Worm (Caenorhabditis elegans) whole organism, late embryonic: ENCODE data around the gene srbc-84.

Experiments
- ama-1 ChIP-seq: fragments of 150-350 bp; optimal IDR thresholded peaks from 2 replicates; lab custom pipeline; 2014
- ceh-9 ChIP-seq: sonication (generic microtip); optimal IDR thresholded peaks from 2 replicates; lab custom pipeline; 2016; ENCODE audit warnings: mild to moderate bottlenecking, missing genetic modification characterization, inconsistent platforms, missing compliant biosample characterization
- elt-2 ChIP-seq: sonication (generic microtip); optimal IDR thresholded peaks from 2 replicates; lab custom pipeline; 2016; ENCODE audit warnings: missing genetic modification reagents, missing genetic modification characterization, missing compliant biosample characterization
- elt-4 ChIP-seq: sonication (generic microtip); optimal IDR thresholded peaks from 2 replicates; lab custom pipeline; 2016; ENCODE audit warnings: missing genetic modification characterization, missing compliant biosample characterization
- nfya-1 ChIP-seq: sonication (generic microtip); optimal IDR thresholded peaks from 2 replicates; lab custom pipeline; 2017; ENCODE audit warnings: missing genetic modification characterization, mild to moderate bottlenecking, missing compliant biosample characterization, antibody characterized with exemption, moderate library complexity
- pat-9 ChIP-seq: fragments of 200-800 bp; sonication (Bioruptor generic); optimal IDR thresholded peaks from 2 replicates; lab custom pipeline; 2018; ENCODE audit warnings: mild to moderate bottlenecking, missing genetic modification characterization, moderate library complexity, missing compliant biosample characterization
- pha-4 ChIP-seq: fragments of 150-350 bp; optimal IDR thresholded peaks from 2 replicates; lab custom pipeline; 2018; ENCODE audit warnings: missing biosample characterization, missing genetic modification reagents, missing genetic modification characterization
- pqm-1 ChIP-seq: sonication (generic microtip); optimal IDR thresholded peaks from 2 replicates; lab custom pipeline; 2016; ENCODE audit warnings: missing genetic modification characterization, missing compliant biosample characterization
- sox-4 ChIP-seq: sonication (generic microtip); optimal IDR thresholded peaks from 2 replicates; lab custom pipeline; 2017; ENCODE audit warnings: mild to moderate bottlenecking, missing genetic modification characterization, inconsistent platforms, missing compliant biosample characterization
- unc-42 ChIP-seq: sonication (generic microtip); optimal IDR thresholded peaks from 2 replicates; lab custom pipeline; 2016; ENCODE audit warnings: missing genotype, missing genetic modification characterization, missing compliant biosample characterization
- unc-55 ChIP-seq: sonication (generic microtip); optimal IDR thresholded peaks from 2 replicates; lab custom pipeline; 2017; ENCODE audit warnings: missing biosample characterization, missing genetic modification reagents, missing genetic modification characterization
- zip-5 ChIP-seq: sonication (generic microtip); optimal IDR thresholded peaks from 2 replicates; lab custom pipeline; 2016; ENCODE audit warnings: missing genetic modification characterization, missing compliant biosample characterization

DNA sequence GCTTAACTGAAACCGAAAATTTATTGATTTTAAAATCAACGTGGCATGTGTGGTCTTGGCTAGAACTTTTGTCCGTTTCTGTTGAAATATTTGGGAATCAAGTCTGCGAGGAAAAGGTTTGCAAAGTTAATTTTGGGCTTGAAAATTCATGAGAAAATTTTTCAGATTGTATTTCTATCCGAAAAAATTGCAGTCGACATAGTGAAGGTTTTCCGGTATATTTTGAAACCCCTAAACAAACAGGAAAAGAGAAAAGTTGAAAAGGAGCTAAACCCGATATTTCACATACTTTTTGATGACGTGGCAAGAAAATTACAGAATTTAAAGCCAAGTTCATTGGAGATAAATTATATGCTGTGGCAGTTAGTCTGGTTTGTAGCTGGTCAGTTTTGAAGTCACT is 39.1 kb upstream of the srbc-84 start, which contains the start of gene nhr-127:
- TF ChIP-seq ceh-9 (tag; lab: Kevin White, UChicago), result no peak
- no peak for TF ChIP-seq pha-4 (tag; lab: Kevin White, UChicago)
- TF ChIP-seq ama-1 (lab: Kevin White, UChicago), result no peak
- TF ChIP-seq zip-5 (tag; lab: Kevin White, UChicago), result no peak
- no peak for TF ChIP-seq pat-9 (tag; lab: Kevin White, UChicago)
- no peak for TF ChIP-seq pqm-1
- TF ChIP-seq elt-2 (tag; lab: Kevin White, UChicago), result no peak
- no peak for TF ChIP-seq unc-42 (tag; lab: Kevin White, UChicago)
- no peak for TF ChIP-seq unc-55 (GFP tag; lab: Kevin White, UChicago)
- TF ChIP-seq sox-4, result no peak
- TF ChIP-seq elt-4 (tag; lab: Kevin White, UChicago), result no peak
- no peak for TF ChIP-seq nfya-1 (tag; lab: Kevin White, UChicago)
